Fruit fly (Drosophila melanogaster): ENCODE results near the gene CG42337.

CG42337 gene

DNA sequence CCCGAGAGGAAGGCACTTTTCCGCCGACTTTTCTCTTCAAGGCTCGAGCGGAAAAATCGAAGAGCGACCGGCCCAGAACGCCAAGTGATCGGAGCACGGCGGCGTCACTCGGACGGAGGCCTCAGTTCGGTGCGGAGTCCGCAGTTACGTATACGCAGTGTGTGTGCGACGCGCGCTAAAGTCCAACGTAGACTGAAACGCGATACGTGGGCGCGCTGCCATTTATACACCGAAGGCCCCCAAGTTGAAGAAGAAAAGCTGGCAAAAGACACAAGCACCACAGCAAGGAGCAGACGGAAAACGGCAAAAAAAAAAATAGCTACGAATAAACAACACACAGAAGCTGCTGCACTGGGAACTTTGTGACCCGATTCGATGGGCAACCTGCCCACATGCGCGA, at the start of gene CG42337:
CG42337 (minus strand) TSS at position 194 of the 400 bp plus-strand sequence.
- TF ChIP-seq ttk (optimal IDR thresholded peaks at IDR 0.05), result no peak
- TF ChIP-seq Myc (optimal IDR thresholded peaks at IDR 0.05), result no peak

dm6 chr3L:21242958-21243357, 49.8 kb upstream of the CG42337 start:
- no peak for TF ChIP-seq h (optimal IDR thresholded peaks at IDR 0.05)
- TF ChIP-seq Sin3A (optimal IDR thresholded peaks at IDR 0.05), result no peak
- no peak for TF ChIP-seq psq (optimal IDR thresholded peaks at IDR 0.05)

DNA sequence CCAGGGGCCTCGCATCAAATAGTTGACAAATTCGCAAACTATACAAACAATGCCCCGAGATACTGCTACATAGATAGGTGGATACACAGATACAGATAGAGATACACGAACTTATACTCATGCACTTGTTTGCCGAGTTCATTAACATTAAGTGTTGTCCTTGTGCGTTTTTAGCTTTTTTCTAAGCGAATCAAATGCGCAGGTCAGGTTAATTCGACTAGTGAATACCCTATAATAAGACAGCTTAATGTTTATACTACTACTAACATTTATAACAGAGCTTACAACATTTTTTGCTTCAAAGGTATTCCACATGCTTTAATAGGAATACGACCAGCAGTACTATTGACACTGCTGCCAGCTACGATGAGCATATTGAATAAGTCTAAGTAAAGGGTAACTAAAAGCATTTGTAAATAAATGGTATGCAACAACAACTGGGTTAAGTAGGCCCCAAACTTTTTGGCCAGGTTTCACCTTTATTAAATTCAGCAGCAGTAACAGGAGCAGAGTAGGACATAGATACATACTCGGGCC, 48.4 kb upstream of the CG42337 start:
- TF ChIP-seq Myc (optimal IDR thresholded peaks at IDR 0.05) (no peak), ttk (optimal IDR thresholded peaks at IDR 0.05) (no peak), h (optimal IDR thresholded peaks at IDR 0.05) (no peak), psq (optimal IDR thresholded peaks at IDR 0.05) (no peak), insv (optimal IDR thresholded peaks at IDR 0.05) (no peak), Sin3A (optimal IDR thresholded peaks at IDR 0.05) (no peak)

- no peak for TF ChIP-seq insv (optimal IDR thresholded peaks at IDR 0.05)
- no peak for TF ChIP-seq h (optimal IDR thresholded peaks at IDR 0.05)
- TF ChIP-seq Myc (optimal IDR thresholded peaks at IDR 0.05), result no peak
- no peak for TF ChIP-seq Sin3A (optimal IDR thresholded peaks at IDR 0.05)
- TF ChIP-seq ttk (optimal IDR thresholded peaks at IDR 0.05), result no peak
- TF ChIP-seq psq (optimal IDR thresholded peaks at IDR 0.05), result no peak
Observed at dm6 chr3L:21239999-21240509, 46.9 kb upstream of the CG42337 start.

DNA sequence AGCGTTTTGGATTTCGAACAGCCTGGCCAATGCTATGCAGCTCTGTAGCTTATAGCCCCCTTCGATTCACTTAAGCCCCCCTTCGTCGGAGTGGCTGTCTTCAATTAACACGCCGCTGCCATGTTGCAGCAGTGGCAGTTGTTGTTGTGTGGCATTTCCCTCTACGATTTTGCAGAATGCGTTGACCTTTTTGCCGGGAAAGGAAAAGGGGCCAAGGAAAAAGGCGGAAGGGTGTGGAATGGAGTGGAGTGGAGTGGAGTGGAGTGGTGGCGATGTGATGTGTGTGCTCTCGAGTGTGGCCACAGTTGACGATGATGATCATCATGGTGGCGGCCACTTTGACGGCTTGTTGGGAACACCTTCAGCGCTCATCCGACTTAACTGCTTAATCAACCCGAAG, 45.2 kb upstream of the CG42337 start:
- TF ChIP-seq Sin3A (optimal IDR thresholded peaks at IDR 0.05) (no peak), ttk (optimal IDR thresholded peaks at IDR 0.05) (no peak), insv (optimal IDR thresholded peaks at IDR 0.05) (no peak), psq (optimal IDR thresholded peaks at IDR 0.05) (no peak), h (optimal IDR thresholded peaks at IDR 0.05) (no peak), Myc (optimal IDR thresholded peaks at IDR 0.05) (no peak)

- TF ChIP-seq ttk (optimal IDR thresholded peaks at IDR 0.05) (no peak), psq (optimal IDR thresholded peaks at IDR 0.05) (no peak), Myc (optimal IDR thresholded peaks at IDR 0.05) (no peak), Sin3A (optimal IDR thresholded peaks at IDR 0.05) (no peak), insv (optimal IDR thresholded peaks at IDR 0.05) (no peak), h (optimal IDR thresholded peaks at IDR 0.05) (no peak)
Observed at dm6 chr3L:21236959-21237551, 43.9 kb upstream of the CG42337 start.

- no peak for TF ChIP-seq h (optimal IDR thresholded peaks at IDR 0.05)
- TF ChIP-seq psq (optimal IDR thresholded peaks at IDR 0.05), result no peak
- TF ChIP-seq Myc (optimal IDR thresholded peaks at IDR 0.05), result no peak
- no peak for TF ChIP-seq ttk (optimal IDR thresholded peaks at IDR 0.05)
- no peak for TF ChIP-seq insv (optimal IDR thresholded peaks at IDR 0.05)
- no peak for TF ChIP-seq Sin3A (optimal IDR thresholded peaks at IDR 0.05)
Observed at dm6 chr3L:21230762-21231161, 37.6 kb upstream of the CG42337 start.

DNA sequence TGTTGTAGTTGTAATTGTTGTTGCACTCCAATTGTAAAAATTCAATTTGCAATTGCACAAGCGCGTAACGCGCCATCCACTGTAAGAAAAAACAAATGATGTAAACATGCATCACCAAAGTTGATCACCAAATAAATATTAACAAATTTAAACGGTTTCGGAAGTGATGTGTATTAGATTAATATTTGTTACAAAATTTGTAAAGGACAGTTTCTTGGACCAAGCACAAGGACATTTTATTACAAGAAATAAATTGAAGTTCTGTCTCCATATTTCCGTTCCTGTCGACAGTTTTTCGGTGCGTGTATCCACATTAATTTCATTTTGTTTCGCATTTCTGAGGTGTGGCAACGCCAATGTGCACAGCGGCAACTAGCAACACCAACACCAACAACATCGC, 36.6 kb upstream of the CG42337 start:
- TF ChIP-seq psq (optimal IDR thresholded peaks at IDR 0.05) (no peak), Myc (optimal IDR thresholded peaks at IDR 0.05) (no peak), h (optimal IDR thresholded peaks at IDR 0.05) (no peak), Sin3A (optimal IDR thresholded peaks at IDR 0.05) (no peak), ttk (optimal IDR thresholded peaks at IDR 0.05) (no peak), insv (optimal IDR thresholded peaks at IDR 0.05) (no peak)

DNA sequence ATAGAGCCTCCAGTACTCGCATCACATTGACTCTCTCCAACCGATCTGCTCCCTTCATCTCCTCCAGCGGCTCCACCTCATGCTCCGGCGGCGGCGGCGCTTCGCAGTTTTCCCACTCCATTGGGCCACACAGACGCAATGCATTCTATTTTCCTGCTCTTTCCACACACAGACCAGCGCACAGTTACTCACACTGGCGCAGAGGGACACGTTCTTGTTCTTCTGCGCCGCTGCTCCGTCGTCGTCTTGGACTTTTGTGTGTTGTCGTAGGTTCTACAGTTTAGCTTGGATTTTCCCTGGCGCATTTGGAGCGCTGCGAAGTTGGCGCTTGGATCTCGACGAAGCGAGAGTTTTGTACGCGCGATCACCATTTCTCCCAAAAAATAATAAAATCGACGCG, 33.1 kb upstream of the CG42337 start, which contains the start of gene Eip78C:
Eip78C (plus strand) TSS at position 301 of the 400 bp plus-strand sequence.
- TF ChIP-seq Myc (optimal IDR thresholded peaks at IDR 0.05), result no peak
- TF ChIP-seq insv (optimal IDR thresholded peaks at IDR 0.05), result no peak
- no peak for TF ChIP-seq ttk (optimal IDR thresholded peaks at IDR 0.05)
- TF ChIP-seq Sin3A (optimal IDR thresholded peaks at IDR 0.05), result no peak
- no peak for TF ChIP-seq h (optimal IDR thresholded peaks at IDR 0.05)
- no peak for TF ChIP-seq psq (optimal IDR thresholded peaks at IDR 0.05)

dm6 chr3L:21225642-21226041, 32.5 kb upstream of the CG42337 start:
- no peak for TF ChIP-seq psq (optimal IDR thresholded peaks at IDR 0.05)
- TF ChIP-seq h (optimal IDR thresholded peaks at IDR 0.05), result no peak
- no peak for TF ChIP-seq insv (optimal IDR thresholded peaks at IDR 0.05)
- no peak for TF ChIP-seq Myc (optimal IDR thresholded peaks at IDR 0.05)
- no peak for TF ChIP-seq Sin3A (optimal IDR thresholded peaks at IDR 0.05)
- no peak for TF ChIP-seq ttk (optimal IDR thresholded peaks at IDR 0.05)

dm6 chr3L:21224701-21225223, 31.6 kb upstream of the CG42337 start:
- TF ChIP-seq Myc (optimal IDR thresholded peaks at IDR 0.05) (no peak), psq (optimal IDR thresholded peaks at IDR 0.05) (no peak), h (optimal IDR thresholded peaks at IDR 0.05) (no peak), Sin3A (optimal IDR thresholded peaks at IDR 0.05) (no peak), insv (optimal IDR thresholded peaks at IDR 0.05) (no peak), ttk (optimal IDR thresholded peaks at IDR 0.05) (no peak)

dm6 chr3L:21224274-21224673, 31.1 kb upstream of the CG42337 start:
- TF ChIP-seq ttk (optimal IDR thresholded peaks at IDR 0.05) (no peak), Sin3A (optimal IDR thresholded peaks at IDR 0.05) (no peak), h (optimal IDR thresholded peaks at IDR 0.05) (no peak), psq (optimal IDR thresholded peaks at IDR 0.05) (no peak), insv (optimal IDR thresholded peaks at IDR 0.05) (no peak), Myc (optimal IDR thresholded peaks at IDR 0.05) (no peak)

DNA sequence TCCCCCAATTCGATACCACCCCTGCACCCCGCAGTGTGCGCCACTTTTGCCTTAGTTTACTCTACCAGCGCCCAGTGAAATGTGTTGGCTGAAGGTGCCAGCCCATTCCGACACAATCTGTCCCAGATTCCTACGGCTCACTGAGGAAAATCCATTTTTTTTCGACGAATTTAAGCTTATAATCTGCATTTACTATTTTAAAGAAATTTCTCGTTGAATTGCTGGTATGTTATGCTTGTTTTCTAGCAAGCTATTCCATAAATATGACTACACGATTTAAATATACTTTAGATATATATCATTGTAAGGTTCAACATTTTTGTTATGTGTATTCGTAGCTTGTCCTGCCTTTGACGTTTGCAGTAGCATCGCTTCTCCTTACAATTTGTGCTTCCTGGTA, 30.1 kb upstream of the CG42337 start:
- TF ChIP-seq insv (optimal IDR thresholded peaks at IDR 0.05) (no peak), ttk (optimal IDR thresholded peaks at IDR 0.05) (no peak), Myc (optimal IDR thresholded peaks at IDR 0.05) (no peak), Sin3A (optimal IDR thresholded peaks at IDR 0.05) (no peak), h (optimal IDR thresholded peaks at IDR 0.05) (no peak), psq (optimal IDR thresholded peaks at IDR 0.05) (no peak)

All from Kc167 (cell line).